Worm (Caenorhabditis elegans): ENCODE data around the gene ugt-56.

ugt-56 gene

DNA sequence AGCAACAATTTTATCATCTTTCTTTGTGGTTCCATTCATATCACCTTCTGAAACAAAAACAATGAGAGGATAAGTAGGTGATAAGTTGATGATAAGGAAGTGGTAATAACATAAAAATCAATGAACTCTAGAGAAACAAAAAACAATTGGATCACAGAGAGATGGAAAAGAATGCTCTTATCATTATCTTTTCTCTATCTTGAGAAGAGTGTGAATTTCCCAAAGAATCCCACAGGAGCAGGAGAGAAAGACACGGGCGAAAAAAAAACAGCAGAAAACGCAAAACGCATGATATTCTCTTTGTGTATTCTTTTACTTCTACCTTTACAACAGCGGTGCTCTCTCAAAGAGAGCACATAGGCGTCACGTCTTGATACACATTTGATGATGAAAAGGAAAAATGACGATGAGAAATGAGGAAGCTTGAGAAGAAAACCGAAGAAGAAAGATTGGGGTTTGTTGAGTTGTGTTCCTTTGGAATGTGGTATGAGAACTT is 10.5 kb downstream of the ugt-56 start, which contains the start of gene twk-24:
Gene twk-24 (minus strand): TSS at position 51 of the 496 bp plus-strand sequence.
- TF ChIP-seq K12H6.12 (tag; optimal IDR thresholded peaks at IDR 0.05) (no peak), egl-44 (GFP tag; IDR thresholded peaks at IDR 0.05) (no peak), nhr-179 (tag; optimal IDR thresholded peaks at IDR 0.05) (no peak), let-526 (GFP tag; IDR thresholded peaks at IDR 0.05) (no peak)

DNA sequence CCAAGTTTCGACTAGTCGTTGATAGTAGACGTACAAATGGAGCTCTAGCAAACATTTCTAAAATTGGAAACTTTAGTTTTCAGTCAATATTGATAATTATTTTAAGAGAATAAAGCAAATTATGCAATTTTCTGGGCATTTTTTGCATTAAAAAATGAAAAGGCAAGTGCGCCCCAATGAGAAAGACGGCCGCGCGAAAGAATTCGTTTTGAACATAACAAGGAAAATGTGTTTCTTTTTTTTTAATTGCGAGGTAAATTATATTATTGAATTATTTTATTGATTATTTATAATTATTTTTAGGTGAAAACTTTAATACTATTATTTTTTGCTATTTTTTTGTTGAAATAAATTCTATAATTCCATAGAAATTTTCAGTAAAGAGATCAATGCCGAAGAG is 12.7 kb downstream of the ugt-56 start, which contains the start of the genes tsfm-1 and capg-2:
Gene tsfm-1 (minus strand): TSS at position 57 of the 400 bp plus-strand sequence.
Gene capg-2 (plus strand): TSS at position 379 of the 400 bp plus-strand sequence.
- no peak for TF ChIP-seq C17E4.6 (GFP tag; IDR thresholded peaks at IDR 0.05)
- no peak for TF ChIP-seq ceh-27 (GFP tag; optimal IDR thresholded peaks at IDR 0.05)
- TF ChIP-seq xnd-1 (tag; optimal IDR thresholded peaks at IDR 0.05), result no peak
- TF ChIP-seq dpl-1 (GFP tag; optimal IDR thresholded peaks at IDR 0.05), result peak; percentile 21
- no peak for TF ChIP-seq nhr-27 (tag; optimal IDR thresholded peaks at IDR 0.05)
- no peak for TF ChIP-seq repo-1 (tag; optimal IDR thresholded peaks at IDR 0.05)
- TF ChIP-seq tbp1 (GFP tag; optimal IDR thresholded peaks at IDR 0.05), result no peak
- TF ChIP-seq mel-28 (tag; optimal IDR thresholded peaks at IDR 0.05; ENCODE audit: borderline replicate concordance), result no peak
- TF ChIP-seq him-1 (tag; optimal IDR thresholded peaks at IDR 0.05), result no peak
- no peak for TF ChIP-seq ceh-58 (GFP tag; IDR thresholded peaks at IDR 0.05)
- 0 out of 2 replicates have a peak, but pooled peaks have one; percentile 19 for TF ChIP-seq madf-6 (GFP tag; IDR thresholded peaks at IDR 0.05)
- TF ChIP-seq mcd-1 (GFP tag; IDR thresholded peaks at IDR 0.05), result peak; percentile 61; the same call in 1 of the 2 replicates
- no peak for TF ChIP-seq snpc-4 (GFP tag; optimal IDR thresholded peaks at IDR 0.05)
- TF ChIP-seq snpc-4 (tag; optimal IDR thresholded peaks at IDR 0.05), result no peak
- TF ChIP-seq Y95B8A.8 (GFP tag; IDR thresholded peaks at IDR 0.05), result no peak
- TF ChIP-seq sdz-38 (tag; optimal IDR thresholded peaks at IDR 0.05), result no peak
- peak; percentile 67 for TF ChIP-seq efl-1 (GFP tag; optimal IDR thresholded peaks at IDR 0.05)
- no peak for TF ChIP-seq T07F8.4 (tag; optimal IDR thresholded peaks at IDR 0.05)

DNA sequence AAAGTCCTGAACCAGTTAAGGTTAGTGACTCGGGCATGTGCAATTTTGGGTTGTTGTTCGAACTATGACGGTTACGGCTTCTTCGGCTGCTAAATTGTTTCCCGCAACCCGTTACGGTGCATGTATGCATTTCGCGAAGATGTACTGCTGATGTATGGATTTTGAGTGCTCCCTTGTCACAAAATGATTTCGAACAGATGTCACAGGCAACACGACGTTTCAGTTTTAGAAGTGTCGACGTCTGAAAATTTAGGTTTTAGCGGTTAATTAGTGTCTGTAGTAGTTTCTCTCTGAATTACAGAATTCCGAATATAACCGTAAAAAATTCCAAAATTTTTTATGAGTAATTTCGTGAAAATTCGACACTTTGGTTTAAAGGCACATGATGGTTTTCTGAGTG is 16.9 kb downstream of the ugt-56 start:
- TF ChIP-seq B0261.1 (tag; optimal IDR thresholded peaks at IDR 0.05), result no peak
- TF ChIP-seq chd-7 (tag; optimal IDR thresholded peaks at IDR 0.05), result no peak
- TF ChIP-seq T07F8.4 (tag; optimal IDR thresholded peaks at IDR 0.05), result no peak
- TF ChIP-seq ekl-4 (GFP tag; IDR thresholded peaks at IDR 0.05), result no peak
- TF ChIP-seq lin-35 (GFP tag; optimal IDR thresholded peaks at IDR 0.05), result peak in 1 of 3 experiments; percentile 4
- TF ChIP-seq mes-4 (tag; optimal IDR thresholded peaks at IDR 0.05), result no peak
- 0 out of 2 replicates have a peak, but pooled peaks have one; percentile 44 for TF ChIP-seq nfya-2 (GFP tag; IDR thresholded peaks at IDR 0.05)
- TF ChIP-seq madf-3 (GFP tag; IDR thresholded peaks at IDR 0.05), result 0 out of 2 replicates have a peak, but pooled peaks have one; percentile 44
- 0 out of 2 replicates have a peak, but pooled peaks have one; percentile 9 for TF ChIP-seq ztf-28 (GFP tag; IDR thresholded peaks at IDR 0.05)
- TF ChIP-seq gei-17 (GFP tag; optimal IDR thresholded peaks at IDR 0.05), result no peak
- TF ChIP-seq Y79H2A.3 (GFP tag; conservative IDR thresholded peaks at IDR 0.05), result 0 out of 2 replicates have a peak, but pooled peaks have one; percentile 43
- TF ChIP-seq snpc-1.3 (tag; optimal IDR thresholded peaks at IDR 0.05; ENCODE audit: insufficient read depth), result no peak
- no peak for TF ChIP-seq C06A6.2 (GFP tag; conservative IDR thresholded peaks at IDR 0.05)
- no peak for TF ChIP-seq lin-54 (GFP tag; optimal IDR thresholded peaks at IDR 0.05)
- 0 out of 2 replicates have a peak, but pooled peaks have one; percentile 20 for TF ChIP-seq attf-3 (GFP tag; conservative IDR thresholded peaks at IDR 0.05)
- no peak for TF ChIP-seq zfh-2 (GFP tag; conservative IDR thresholded peaks at IDR 0.05)
- peak; percentile 67 for TF ChIP-seq hrde-1 (tag; optimal IDR thresholded peaks at IDR 0.05; ENCODE audit: borderline replicate concordance)
- no peak; the same call in 1 of the 2 replicates for TF ChIP-seq attf-6 (GFP tag; IDR thresholded peaks at IDR 0.05)
- no peak for TF ChIP-seq F22D6.2 (tag; optimal IDR thresholded peaks at IDR 0.05)
- no peak for TF ChIP-seq F57A8.1 (GFP tag; optimal IDR thresholded peaks at IDR 0.05)
- no peak for TF ChIP-seq F33H1.4 (GFP tag; IDR thresholded peaks at IDR 0.05)
